Fruit fly (Drosophila melanogaster) whole organism, wandering third instar larva: ENCODE results near the gene CG34345.
A peak's percentile ranks its signal among the peaks of the same experiment; 100 is the strongest.

ENCODE experiments used
- Abd-B ChIP-seq: fragments of >200 bp; optimal IDR thresholded peaks from 2 replicates; lab custom pipeline; 2017; ENCODE audit warnings: missing biosample characterization, missing genetic modification characterization
- CG32264 ChIP-seq: fragments of 200-800 bp; sonication (Bioruptor generic); optimal IDR thresholded peaks from 2 replicates; lab custom pipeline; 2016; ENCODE audit warnings: missing biosample characterization, missing genetic modification characterization
- CG9705 ChIP-seq: fragments of 200-800 bp; sonication (Bioruptor generic); optimal IDR thresholded peaks from 2 replicates; lab custom pipeline; 2018; ENCODE audit warnings: missing biosample characterization, mild to moderate bottlenecking, missing genetic modification characterization
- CrebA ChIP-seq: fragments of 200-800 bp; sonication (Bioruptor generic); optimal IDR thresholded peaks from 2 replicates; lab custom pipeline; 2016; ENCODE audit warnings: missing biosample characterization, mild to moderate bottlenecking, missing genetic modification characterization, borderline replicate concordance
- Dfd ChIP-seq: fragments of >200 bp; optimal IDR thresholded peaks from 2 replicates; lab custom pipeline; 2017; ENCODE audit warnings: missing biosample characterization, missing genetic modification characterization
- Dif ChIP-seq: fragments of 200-275, 200-300 bp; sonication (Bioruptor generic); optimal IDR thresholded peaks from 2 replicates; lab custom pipeline; 2018; ENCODE audit warnings: missing biosample characterization, missing genetic modification characterization; ENCODE audit not compliant: partially characterized antibody
- GATAd ChIP-seq: sonication (Bioruptor generic); optimal IDR thresholded peaks from 2 replicates; lab custom pipeline; 2016; ENCODE audit warnings: missing biosample characterization, missing genetic modification characterization
- Hr78 ChIP-seq: fragments of >200 bp; optimal IDR thresholded peaks from 2 replicates; lab custom pipeline; 2017; ENCODE audit warnings: missing biosample characterization, missing genetic modification characterization
- Hr83 ChIP-seq: fragments of 200-300 bp; sonication (Bioruptor generic); optimal IDR thresholded peaks from 2 replicates; lab custom pipeline; 2016; ENCODE audit warnings: missing biosample characterization, mild to moderate bottlenecking, missing genetic modification characterization, moderate library complexity; ENCODE audit not compliant: poor library complexity, severe bottlenecking
- Jra ChIP-seq: sonication (Bioruptor generic); optimal IDR thresholded peaks from 2 replicates; lab custom pipeline; 2016; ENCODE audit warnings: missing biosample characterization, missing genetic modification characterization
- Myc ChIP-seq: fragments of >200 bp; optimal IDR thresholded peaks from 2 replicates; lab custom pipeline; 2017
- N ChIP-seq: fragments of >200 bp; optimal IDR thresholded peaks from 2 replicates; lab custom pipeline; 2018; ENCODE audit warnings: missing biosample characterization, missing external identifiers, missing genetic modification characterization
- OdsH ChIP-seq: fragments of 200-800 bp; sonication (Bioruptor generic); optimal IDR thresholded peaks from 2 replicates; lab custom pipeline; 2016; ENCODE audit warnings: missing biosample characterization, mild to moderate bottlenecking, missing genetic modification characterization
- Rel ChIP-seq, 2 experiments: fragments of 200-800 bp; sonication (Bioruptor generic) in 1 of 2; optimal IDR thresholded peaks; 2 replicates in 1 of 2; 3 replicates in 1 of 2; lab custom pipeline; 2016 to 2019; ENCODE audit warnings: mild to moderate bottlenecking in 2 of 2, missing biosample characterization in 2 of 2, missing genetic modification characterization in 2 of 2, moderate library complexity in 1 of 2
- Sp1 ChIP-seq: fragments of 200-800 bp; sonication (Bioruptor generic); optimal IDR thresholded peaks from 3 replicates; lab custom pipeline; 2019; ENCODE audit warnings: missing biosample characterization, mild to moderate bottlenecking, missing genetic modification characterization, moderate library complexity
- Vsx2 ChIP-seq: fragments of 200-300, 225-300 bp; sonication (Bioruptor generic); optimal IDR thresholded peaks from 2 replicates; lab custom pipeline; 2018; ENCODE audit warnings: missing biosample characterization, missing genetic modification characterization; ENCODE audit not compliant: partially characterized antibody
- br ChIP-seq: fragments of 200-800 bp; sonication (Bioruptor generic); optimal IDR thresholded peaks from 2 replicates; lab custom pipeline; 2016; ENCODE audit warnings: missing biosample characterization, missing genetic modification characterization
- dl ChIP-seq, 2 experiments: fragments of 175-275, 200-275 bp in 1 of 2; fragments of 200-275 bp in 1 of 2; sonication (Bioruptor generic); optimal IDR thresholded peaks; lab custom pipeline; 2018; ENCODE audit warnings: mild to moderate bottlenecking in 2 of 2, missing biosample characterization in 2 of 2, missing genetic modification characterization in 2 of 2, moderate library complexity in 2 of 2; ENCODE audit not compliant: partially characterized antibody in 2 of 2, insufficient read depth in 1 of 2
- dmrt93B ChIP-seq: fragments of 200-800 bp; sonication (Bioruptor generic); optimal IDR thresholded peaks from 2 replicates; lab custom pipeline; 2018; ENCODE audit warnings: missing biosample characterization, mild to moderate bottlenecking, missing genetic modification characterization
- dsf ChIP-seq: sonication (Bioruptor generic); optimal IDR thresholded peaks from 2 replicates; lab custom pipeline; 2016; ENCODE audit warnings: missing biosample characterization, missing genetic modification characterization, borderline replicate concordance
- ey ChIP-seq: fragments of 200-800 bp; sonication (Bioruptor generic); optimal IDR thresholded peaks from 2 replicates; lab custom pipeline; 2016; ENCODE audit warnings: missing biosample characterization, missing genetic modification characterization
- foxo ChIP-seq, 2 experiments: fragments of 200-800 bp; sonication (Bioruptor generic); optimal IDR thresholded peaks; 2 replicates in 1 of 2; 3 replicates in 1 of 2; lab custom pipeline; 2016 to 2017; ENCODE audit warnings: missing biosample characterization in 2 of 2, missing genetic modification characterization in 2 of 2
- h ChIP-seq: fragments of 200-800 bp; sonication (Bioruptor generic); optimal IDR thresholded peaks from 3 replicates; lab custom pipeline; 2016; ENCODE audit warnings: missing biosample characterization, mild to moderate bottlenecking, missing genetic modification characterization
- jim ChIP-seq: fragments of 175-275, 200-325 bp; sonication (Bioruptor generic); optimal IDR thresholded peaks from 2 replicates; lab custom pipeline; 2016; ENCODE audit warnings: missing biosample characterization, mild to moderate bottlenecking, missing genetic modification characterization
- pan ChIP-seq: fragments of >200 bp; optimal IDR thresholded peaks from 2 replicates; lab custom pipeline; 2017
- psq ChIP-seq: fragments of 200-800 bp; sonication (Bioruptor generic); optimal IDR thresholded peaks from 3 replicates; lab custom pipeline; 2017; ENCODE audit warnings: missing biosample characterization, mild to moderate bottlenecking, missing genetic modification characterization, moderate library complexity
- rgr ChIP-seq: fragments of 200-800 bp; sonication (Bioruptor generic); optimal IDR thresholded peaks from 3 replicates; lab custom pipeline; 2016; ENCODE audit warnings: missing biosample characterization, mild to moderate bottlenecking, missing genetic modification characterization
- sage ChIP-seq: fragments of 200-800 bp; sonication (Bioruptor generic); optimal IDR thresholded peaks from 2 replicates; lab custom pipeline; 2016; ENCODE audit warnings: missing biosample characterization, mild to moderate bottlenecking, missing genetic modification characterization
- sv ChIP-seq: fragments of 200-800 bp; sonication (Bioruptor generic); optimal IDR thresholded peaks from 3 replicates; lab custom pipeline; 2016; ENCODE audit warnings: missing biosample characterization, missing genetic modification characterization
- tai ChIP-seq: sonication (Bioruptor generic); optimal IDR thresholded peaks from 2 replicates; lab custom pipeline; 2016; ENCODE audit warnings: missing biosample characterization, missing genetic modification characterization
- woc ChIP-seq: sonication (Bioruptor generic); optimal IDR thresholded peaks from 2 replicates; lab custom pipeline; 2016; ENCODE audit warnings: missing biosample characterization, mild to moderate bottlenecking, missing genetic modification characterization

Gene CG34345

DNA sequence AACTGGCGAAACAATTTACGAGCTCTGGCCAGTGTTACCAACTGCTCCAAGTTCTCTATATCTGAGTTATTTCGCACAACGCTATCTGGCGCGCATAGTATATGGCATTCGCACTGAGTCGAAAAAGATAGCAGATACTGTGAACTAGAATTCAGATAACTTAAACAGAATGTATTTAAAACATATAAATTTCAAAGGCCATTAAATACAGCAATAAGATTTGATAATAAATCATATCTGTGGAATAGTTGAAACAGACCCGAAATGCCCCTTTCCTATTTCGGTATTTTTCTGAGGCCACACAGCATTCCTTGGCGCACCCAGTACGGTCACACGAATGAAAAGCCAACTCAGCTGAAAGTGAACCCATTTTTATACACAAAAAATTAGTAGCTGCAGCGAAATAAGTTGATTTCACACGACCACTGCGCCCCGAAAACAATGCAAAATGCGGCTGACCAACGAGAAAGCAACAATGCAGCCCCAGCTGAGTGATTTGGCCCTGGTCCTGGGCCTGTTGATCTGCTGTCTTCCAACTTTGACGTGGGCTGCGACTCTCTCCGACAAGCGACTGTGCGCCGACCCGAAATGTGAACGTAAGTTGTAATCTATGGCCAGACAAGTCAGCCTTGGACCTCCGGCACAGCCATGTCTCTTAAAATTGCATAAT, 26.3 kb downstream of the CG34345 start, which contains the start of the genes CG31635 and Tango1:
Gene CG31635 (minus strand): TSS at position 30 of the 670 bp plus-strand sequence.
Gene Tango1 (plus strand): TSS at position 304 of the 670 bp plus-strand sequence.
- TF ChIP-seq h (GFP tag; lab: Kevin White, UChicago), result no peak
- no peak for TF ChIP-seq dl (GFP tag; optimal IDR thresholded peaks at IDR 0.05; lab: Kevin White, UChicago; ENCODE audit: insufficient read depth in 1 of 2, partially characterized antibody in 2 of 2)
- peak; percentile 3 for TF ChIP-seq N (GFP tag; lab: Kevin White, UChicago)
- no peak for TF ChIP-seq GATAd (GFP tag; lab: Kevin White, UChicago)
- no peak for TF ChIP-seq dsf (GFP tag; lab: Kevin White, UChicago)
- TF ChIP-seq rgr (GFP tag; lab: Kevin White, UChicago), result no peak
- no peak for TF ChIP-seq Dif (GFP tag; lab: Kevin White, UChicago)
- TF ChIP-seq ey (GFP tag; lab: Kevin White, UChicago), result peak; percentile 23
- no peak for TF ChIP-seq pan (lab: Kevin White, UChicago)
- TF ChIP-seq sv (GFP tag; lab: Kevin White, UChicago), result no peak
- TF ChIP-seq Abd-B (GFP tag; lab: Kevin White, UChicago), result peak; percentile 22
- TF ChIP-seq Rel (GFP tag; optimal IDR thresholded peaks at IDR 0.05; lab: Kevin White, UChicago), result no peak
- TF ChIP-seq Rel (tag; optimal IDR thresholded peaks at IDR 0.05; lab: Kevin White, UChicago), result peak; percentile 36
- TF ChIP-seq Hr83 (GFP tag; lab: Kevin White, UChicago), result peak; percentile 43

DNA sequence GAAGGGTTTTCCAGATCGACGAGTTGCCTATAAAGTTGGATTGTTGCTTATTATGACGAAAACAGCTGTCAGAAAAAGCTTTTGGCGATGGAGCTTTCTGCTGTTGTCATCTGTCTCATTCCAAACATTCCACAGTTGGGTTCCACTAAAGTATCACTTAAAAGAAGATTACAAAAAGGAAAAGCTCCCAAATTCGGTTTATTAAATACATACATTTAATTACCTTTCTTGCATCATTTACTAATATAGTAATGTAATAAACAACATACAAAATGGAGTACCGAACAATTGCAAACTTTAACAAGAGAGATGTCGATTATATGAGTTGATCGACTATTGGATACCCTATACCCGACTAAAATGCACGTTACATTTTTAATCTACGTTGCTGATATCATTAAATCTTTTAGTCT, 33.4 kb downstream of the CG34345 start, which contains the start of gene CG31633:
Gene CG31633 (minus strand): TSS at position 58 of the 413 bp plus-strand sequence.
- TF ChIP-seq GATAd (GFP tag; lab: Kevin White, UChicago), result no peak
- TF ChIP-seq dsf (GFP tag; lab: Kevin White, UChicago), result no peak
- no peak for TF ChIP-seq Jra (GFP tag; lab: Kevin White, UChicago)
- no peak for TF ChIP-seq psq (GFP tag; lab: Kevin White, UChicago)
- TF ChIP-seq jim (GFP tag; lab: Kevin White, UChicago), result no peak
- no peak for TF ChIP-seq Abd-B (GFP tag; lab: Kevin White, UChicago)
- no peak for TF ChIP-seq CG9705 (GFP tag; lab: Kevin White, UChicago)
- TF ChIP-seq Dif (GFP tag; lab: Kevin White, UChicago), result no peak
- TF ChIP-seq br (GFP tag; lab: Kevin White, UChicago), result no peak
- no peak for TF ChIP-seq pan (lab: Kevin White, UChicago)
- no peak for TF ChIP-seq h (GFP tag; lab: Kevin White, UChicago)
- no peak for TF ChIP-seq CrebA (GFP tag; lab: Kevin White, UChicago)

DNA sequence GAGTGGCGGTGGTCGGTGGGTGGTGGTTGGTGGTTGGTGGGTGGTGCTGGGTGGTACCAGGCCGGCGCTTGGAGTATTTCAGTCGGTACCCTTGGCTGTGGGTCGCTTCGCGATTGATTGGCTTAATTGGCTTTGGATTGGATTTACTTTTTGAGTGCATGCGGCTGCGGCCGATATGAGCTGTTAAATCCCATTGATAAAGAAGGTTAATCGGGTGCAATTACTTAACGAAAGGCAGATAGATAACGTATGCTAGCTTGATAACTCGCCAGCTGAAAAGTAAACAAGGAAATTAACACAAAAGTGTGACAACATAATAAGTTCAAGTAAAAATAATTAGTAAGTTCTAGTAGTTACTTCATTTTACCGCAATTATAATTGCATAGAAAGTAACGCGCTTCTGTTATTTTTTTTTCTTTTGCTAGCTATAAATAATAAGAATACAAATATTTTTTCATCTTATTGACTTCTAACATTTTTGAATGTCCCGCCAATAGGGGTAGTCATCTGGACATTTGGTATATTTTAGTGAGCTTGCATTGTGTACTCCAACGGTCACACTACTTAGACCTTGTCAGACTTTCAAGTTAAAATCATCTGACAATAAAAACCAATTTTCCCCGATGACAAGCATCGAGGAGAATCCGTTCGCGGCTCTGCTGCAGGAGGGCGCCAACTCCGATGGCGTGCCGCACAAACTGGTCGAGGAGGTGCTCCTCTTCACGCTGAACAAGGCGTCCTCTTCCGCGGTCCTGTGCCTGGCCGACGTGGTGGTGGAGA, 35.2 kb downstream of the CG34345 start, which contains the start of the genes CG31636 and Ube4A:
Gene CG31636 (minus strand): TSS at position 184 of the 780 bp plus-strand sequence.
Gene Ube4A (plus strand): TSS at position 549 of the 780 bp plus-strand sequence.
- TF ChIP-seq Vsx2 (GFP tag; lab: Kevin White, UChicago), result peak; percentile 64
- TF ChIP-seq CrebA (GFP tag; lab: Kevin White, UChicago), result no peak
- TF ChIP-seq Rel (GFP tag; optimal IDR thresholded peaks at IDR 0.05; lab: Kevin White, UChicago), result no peak
- TF ChIP-seq Rel (tag; optimal IDR thresholded peaks at IDR 0.05; lab: Kevin White, UChicago), result peak; percentile 51

DNA sequence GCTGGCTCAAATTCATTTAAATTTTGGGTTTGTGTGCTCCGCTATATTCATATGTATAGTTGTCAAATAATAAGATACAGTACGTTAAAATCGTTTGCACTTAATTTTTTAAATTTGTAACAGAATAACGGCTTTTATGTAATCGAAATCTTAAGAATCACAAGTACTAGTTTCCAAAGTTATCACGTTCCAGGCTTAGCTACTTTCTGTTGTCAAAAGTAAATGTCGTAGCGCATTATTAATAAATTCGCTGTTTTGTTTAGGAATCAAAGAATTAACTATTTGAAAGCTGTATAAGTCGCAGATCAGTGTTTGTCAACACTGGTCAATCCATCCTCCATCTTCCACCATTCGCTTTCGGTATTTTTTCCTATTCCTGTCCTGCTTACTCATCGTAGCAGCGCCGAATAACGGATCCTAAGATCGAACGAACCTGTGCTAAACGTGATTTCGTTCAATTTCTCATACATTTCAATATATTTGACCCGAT, 40.7 kb downstream of the CG34345 start, which contains the start of the genes CG13771, CG34310 and cup:
Gene CG13771 (minus strand): TSS at position 51 of the 490 bp plus-strand sequence.
Gene CG34310 (plus strand): TSS at position 103 of the 490 bp plus-strand sequence.
Gene cup (plus strand): TSS at position 103 of the 490 bp plus-strand sequence.
- TF ChIP-seq psq (GFP tag; lab: Kevin White, UChicago) (peak; percentile 41), Abd-B (GFP tag; lab: Kevin White, UChicago) (no peak)

DNA sequence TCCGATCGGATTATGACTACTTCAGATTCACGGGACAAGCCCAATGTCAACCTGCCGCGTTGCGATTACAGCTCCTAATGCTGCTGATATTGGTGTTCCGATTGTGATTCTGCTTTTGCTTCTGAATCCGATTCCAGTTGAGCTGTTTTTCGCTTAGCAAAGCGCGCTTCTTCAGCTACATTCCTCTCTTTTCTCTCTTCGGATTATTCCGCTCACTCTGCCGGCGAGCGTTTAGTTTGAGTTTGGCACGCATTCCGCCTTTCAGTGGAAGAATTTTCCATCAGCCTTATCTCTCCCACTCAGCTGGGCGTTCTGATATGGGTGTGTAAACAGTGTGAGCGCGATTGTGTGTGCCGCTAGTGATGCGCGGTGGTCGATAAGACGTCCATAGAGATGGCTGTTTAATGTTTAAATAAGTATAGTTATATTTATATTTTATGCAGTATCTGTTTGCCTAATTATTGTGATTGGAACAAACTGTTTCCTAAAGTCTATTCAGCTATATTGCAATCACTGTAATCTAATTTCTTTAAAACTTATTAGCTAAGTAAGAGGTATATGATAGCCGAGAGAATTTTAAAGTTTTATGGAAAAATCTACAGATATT, 44.9 kb downstream of the CG34345 start, which contains the start of gene Galt:
Gene Galt (minus strand): TSS at position 315 of the 607 bp plus-strand sequence.
- TF ChIP-seq OdsH (GFP tag; lab: Kevin White, UChicago), result peak; percentile 52
- TF ChIP-seq ey (GFP tag; lab: Kevin White, UChicago), result peak; percentile 29
- no peak for TF ChIP-seq sage (GFP tag; lab: Kevin White, UChicago)
- TF ChIP-seq Jra (GFP tag; lab: Kevin White, UChicago), result no peak
- TF ChIP-seq tai (GFP tag; lab: Kevin White, UChicago), result no peak
- TF ChIP-seq CG32264, result no peak
- no peak for TF ChIP-seq Hr78
- TF ChIP-seq Dfd (GFP tag; lab: Kevin White, UChicago), result no peak
- TF ChIP-seq dmrt93B (GFP tag; lab: Kevin White, UChicago), result no peak
- TF ChIP-seq Hr83 (GFP tag; lab: Kevin White, UChicago), result peak; percentile 55
- peak; percentile 53 for TF ChIP-seq Myc (lab: Kevin White, UChicago)
- TF ChIP-seq h (GFP tag; lab: Kevin White, UChicago), result peak; percentile 64
- TF ChIP-seq Sp1 (GFP tag; lab: Kevin White, UChicago), result peak; percentile 27
- no peak for TF ChIP-seq woc
- no peak for TF ChIP-seq CrebA (GFP tag; lab: Kevin White, UChicago)
- peak in 1 of 2 experiments; percentile 56 for TF ChIP-seq foxo (GFP tag; optimal IDR thresholded peaks at IDR 0.05; lab: Kevin White, UChicago)
- no peak for TF ChIP-seq Rel (GFP tag; optimal IDR thresholded peaks at IDR 0.05; lab: Kevin White, UChicago)
- TF ChIP-seq Rel (tag; optimal IDR thresholded peaks at IDR 0.05; lab: Kevin White, UChicago), result peak; percentile 29
- no peak for TF ChIP-seq GATAd (GFP tag; lab: Kevin White, UChicago)
- TF ChIP-seq psq (GFP tag; lab: Kevin White, UChicago), result peak; percentile 36
- TF ChIP-seq Vsx2 (GFP tag; lab: Kevin White, UChicago), result no peak
